Worm (Caenorhabditis elegans): ENCODE measurements around the gene his-62.

- TF ChIP-seq sptf-1 (tag; optimal IDR thresholded peaks at IDR 0.05) (no peak), unc-62 (GFP tag; optimal IDR thresholded peaks at IDR 0.05) (no peak), lin-14 (GFP tag; optimal IDR thresholded peaks at IDR 0.05) (no peak), ceh-82 (tag; optimal IDR thresholded peaks at IDR 0.05) (no peak), ama-1 (optimal IDR thresholded peaks at IDR 0.05) (no peak)
Observed at ce11 chrIV:7501337-7501736, 15.0 kb downstream of the his-62 start, which contains the start of gene F55G1.15.
